Fruit fly (Drosophila melanogaster) whole organism, prepupa: ENCODE data around the gene CG6495.
A peak's percentile ranks its signal among the peaks of the same experiment; 100 is the strongest.

Experiments
- Blimp-1 ChIP-seq: fragments of 200-800 bp; sonication (Bioruptor generic); optimal IDR thresholded peaks from 3 replicates; lab custom pipeline; 2017; ENCODE audit warnings: missing biosample characterization, missing genetic modification characterization, mild to moderate bottlenecking, moderate library complexity, missing genetic modification reagents
- CG10631 ChIP-seq: fragments of 200-800 bp; sonication (Bioruptor generic); optimal IDR thresholded peaks from 2 replicates; lab custom pipeline; 2016; ENCODE audit warnings: missing biosample characterization, missing genetic modification characterization
- CG11294 ChIP-seq: fragments of 200-800 bp; sonication (Bioruptor generic); IDR thresholded peaks from 2 replicates; pipeline ENCODE4 v1.3.6; 2022; ENCODE audit warnings: missing biosample characterization, missing genetic modification characterization
- CG11902 ChIP-seq: fragments of 200-800 bp; sonication (Bioruptor generic); optimal IDR thresholded peaks from 3 replicates; lab custom pipeline; 2016; ENCODE audit warnings: missing biosample characterization, missing genetic modification characterization
- CG15336 ChIP-seq: fragments of 200-800 bp; sonication (Bioruptor generic); IDR thresholded peaks from 2 replicates; pipeline ENCODE4 v1.3.6; 2022; ENCODE audit warnings: missing biosample characterization, missing genetic modification characterization
- CG1621 ChIP-seq: fragments of 200-800 bp; sonication (Bioruptor generic); optimal IDR thresholded peaks from 3 replicates; lab custom pipeline; 2018; ENCODE audit warnings: missing biosample characterization, mild to moderate bottlenecking, missing genetic modification characterization
- CG16779 ChIP-seq: fragments of 200-800 bp; sonication (Bioruptor generic); optimal IDR thresholded peaks from 3 replicates; lab custom pipeline; 2017; ENCODE audit warnings: missing biosample characterization, mild to moderate bottlenecking, missing genetic modification characterization
- CG3032 ChIP-seq: fragments of 200-800 bp; optimal IDR thresholded peaks from 2 replicates; lab custom pipeline; 2019; ENCODE audit warnings: missing biosample characterization, mild to moderate bottlenecking, missing genetic modification characterization, moderate library complexity
- CG32006 ChIP-seq: fragments of 200-800 bp; sonication (Bioruptor generic); optimal IDR thresholded peaks from 3 replicates; lab custom pipeline; 2017; ENCODE audit warnings: missing biosample characterization, mild to moderate bottlenecking, missing genetic modification characterization
- CG34406 ChIP-seq: fragments of 200-800 bp; sonication (Bioruptor generic); optimal IDR thresholded peaks from 3 replicates; lab custom pipeline; 2016; ENCODE audit warnings: missing biosample characterization, missing genetic modification characterization
- CG3919 ChIP-seq: fragments of 200-800 bp; sonication (Bioruptor generic); optimal IDR thresholded peaks from 3 replicates; lab custom pipeline; 2016; ENCODE audit warnings: missing biosample characterization, missing genetic modification characterization
- CG4318 ChIP-seq: fragments of 200-800 bp; sonication (Bioruptor generic); optimal IDR thresholded peaks from 3 replicates; lab custom pipeline; 2017; ENCODE audit warnings: missing biosample characterization, mild to moderate bottlenecking, missing genetic modification characterization
- CG6792 ChIP-seq: fragments of 200-800 bp; sonication (Bioruptor generic); optimal IDR thresholded peaks from 3 replicates; lab custom pipeline; 2016; ENCODE audit warnings: missing biosample characterization, missing genetic modification characterization
- CG6808 ChIP-seq: fragments of 200-800 bp; sonication (Bioruptor generic); optimal IDR thresholded peaks from 3 replicates; lab custom pipeline; 2017; ENCODE audit warnings: missing biosample characterization, missing genetic modification characterization, mild to moderate bottlenecking, moderate library complexity, missing genetic modification reagents
- CG8119 ChIP-seq: fragments of 200-800 bp; sonication (Bioruptor generic); IDR thresholded peaks from 3 replicates; pipeline ENCODE4 v1.3.6; 2022; ENCODE audit warnings: missing biosample characterization, missing genetic modification characterization
- CG8319 ChIP-seq: fragments of 200-800 bp; sonication (Bioruptor generic); optimal IDR thresholded peaks from 3 replicates; lab custom pipeline; 2016; ENCODE audit warnings: missing biosample characterization, missing genetic modification characterization
- CG8632 ChIP-seq: fragments of 200-800 bp; sonication (Bioruptor generic); optimal IDR thresholded peaks from 3 replicates; lab custom pipeline; 2016; ENCODE audit warnings: missing biosample characterization, missing genetic modification characterization
- CG9139 ChIP-seq: fragments of 200-800 bp; sonication (Bioruptor generic); optimal IDR thresholded peaks from 3 replicates; lab custom pipeline; 2017; ENCODE audit warnings: missing biosample characterization, mild to moderate bottlenecking, missing genetic modification characterization
- Eip78C ChIP-seq: fragments of 200-800 bp; sonication (Bioruptor generic); peaks from one replicate; lab custom pipeline; 2016; ENCODE audit warnings: missing biosample characterization, missing genetic modification characterization
- Eip93F ChIP-seq: fragments of 200-800 bp; sonication (Bioruptor generic); optimal IDR thresholded peaks from 2 replicates; lab custom pipeline; 2016; ENCODE audit warnings: missing biosample characterization, mild to moderate bottlenecking, missing genetic modification characterization
- Ets21C ChIP-seq: fragments of 200-800 bp; sonication (Bioruptor generic); optimal IDR thresholded peaks from 3 replicates; lab custom pipeline; 2016; ENCODE audit warnings: missing biosample characterization, missing genetic modification characterization
- Gug ChIP-seq: fragments of 200-800 bp; sonication (Bioruptor generic); IDR thresholded peaks from 2 replicates; pipeline ENCODE4 v1.3.6; 2022; ENCODE audit warnings: missing biosample characterization, missing genetic modification characterization
- Met ChIP-seq: fragments of 200-800 bp; sonication (Bioruptor generic); optimal IDR thresholded peaks from 3 replicates; lab custom pipeline; 2016; ENCODE audit warnings: missing biosample characterization, missing genetic modification characterization
- OdsH ChIP-seq: fragments of 200-800 bp; sonication (Bioruptor generic); optimal IDR thresholded peaks from 3 replicates; lab custom pipeline; 2016; ENCODE audit warnings: missing biosample characterization, missing genetic modification characterization
- Smox ChIP-seq: fragments of 200-800 bp; sonication (Bioruptor generic); optimal IDR thresholded peaks from 3 replicates; lab custom pipeline; 2016; ENCODE audit warnings: missing biosample characterization, missing genetic modification characterization
- Sox102F ChIP-seq: fragments of 200-800 bp; sonication (Bioruptor generic); optimal IDR thresholded peaks from 2 replicates; lab custom pipeline; 2016; ENCODE audit warnings: missing biosample characterization, mild to moderate bottlenecking, missing genetic modification characterization
- Sox14 ChIP-seq: fragments of 200-800 bp; sonication (Bioruptor generic); optimal IDR thresholded peaks from 3 replicates; lab custom pipeline; 2016; ENCODE audit warnings: missing biosample characterization, missing genetic modification characterization
- Sox15 ChIP-seq: fragments of 200-800 bp; sonication (Bioruptor generic); optimal IDR thresholded peaks from 3 replicates; lab custom pipeline; 2016; ENCODE audit warnings: missing biosample characterization, missing genetic modification characterization
- acj6 ChIP-seq: fragments of 200-800 bp; sonication (Bioruptor generic); optimal IDR thresholded peaks from 3 replicates; lab custom pipeline; 2016; ENCODE audit warnings: missing biosample characterization, missing genetic modification characterization
- dsx ChIP-seq: fragments of 200-800 bp; optimal IDR thresholded peaks from 3 replicates; lab custom pipeline; 2019; ENCODE audit warnings: missing biosample characterization, mild to moderate bottlenecking, missing genetic modification characterization, moderate library complexity; ENCODE audit not compliant: poor library complexity, severe bottlenecking
- eg ChIP-seq: fragments of 200-800 bp; sonication (Bioruptor generic); IDR thresholded peaks from 3 replicates; pipeline ENCODE4 v1.3.6; 2022; ENCODE audit warnings: missing biosample characterization, missing genetic modification characterization
- esn ChIP-seq: fragments of 200-800 bp; sonication (Bioruptor generic); optimal IDR thresholded peaks from 2 replicates; lab custom pipeline; 2016; ENCODE audit warnings: missing biosample characterization, mild to moderate bottlenecking, missing genetic modification characterization, moderate library complexity
- fd59A ChIP-seq: fragments of 200-800 bp; sonication (Bioruptor generic); optimal IDR thresholded peaks from 2 replicates; lab custom pipeline; 2017; ENCODE audit warnings: missing biosample characterization, mild to moderate bottlenecking, missing genetic modification characterization, missing genetic modification reagents
- fd85E ChIP-seq: fragments of 200-800 bp; sonication (Bioruptor generic); optimal IDR thresholded peaks from 3 replicates; lab custom pipeline; 2016; ENCODE audit warnings: missing biosample characterization, missing genetic modification characterization
- fkh ChIP-seq: fragments of 200-800 bp; sonication (Bioruptor generic); optimal IDR thresholded peaks from 3 replicates; lab custom pipeline; 2017; ENCODE audit warnings: missing biosample characterization, mild to moderate bottlenecking, missing genetic modification characterization, moderate library complexity
- pdm3 ChIP-seq: fragments of 200-800 bp; sonication (Bioruptor generic); optimal IDR thresholded peaks from 3 replicates; lab custom pipeline; 2016; ENCODE audit warnings: missing biosample characterization, missing genetic modification characterization
- salr ChIP-seq, 2 experiments: fragments of 200-800 bp; sonication (Bioruptor generic); optimal IDR thresholded peaks; 3 replicates each; lab custom pipeline; 2016 to 2018; ENCODE audit warnings: missing biosample characterization in 2 of 2, missing genetic modification characterization in 2 of 2, mild to moderate bottlenecking in 1 of 2
- spab ChIP-seq: fragments of 200-800 bp; sonication (Bioruptor generic); optimal IDR thresholded peaks from 2 replicates; lab custom pipeline; 2017; ENCODE audit warnings: missing biosample characterization, mild to moderate bottlenecking, missing genetic modification characterization, missing genetic modification reagents
- svp ChIP-seq: fragments of 200-800 bp; sonication (Bioruptor generic); peaks from one replicate; lab custom pipeline; 2016; ENCODE audit warnings: missing biosample characterization, missing genetic modification characterization
- topi ChIP-seq: fragments of 200-800 bp; sonication (Bioruptor generic); optimal IDR thresholded peaks from 3 replicates; lab custom pipeline; 2016; ENCODE audit warnings: missing biosample characterization, missing genetic modification characterization
- vri ChIP-seq: fragments of 200-800 bp; sonication (Bioruptor generic); optimal IDR thresholded peaks from 3 replicates; lab custom pipeline; 2016; ENCODE audit warnings: missing biosample characterization, mild to moderate bottlenecking, missing genetic modification characterization

The CG6495 gene

dm6 chr2L:10791343-10791742, 30.4 kb downstream of the CG6495 start (continued):
- TF ChIP-seq esn: peak; percentile 79
- peak; percentile 43 for TF ChIP-seq vri
- peak; percentile 56 for TF ChIP-seq CG34406 (GFP tag; lab: Kevin White, UChicago)
- peak; percentile 33 for TF ChIP-seq Eip93F (GFP tag; lab: Kevin White, UChicago)
- peak; percentile 38 for TF ChIP-seq CG11902
- TF ChIP-seq CG4318 (GFP tag; lab: Kevin White, UChicago): no peak
- peak; percentile 41 for TF ChIP-seq CG16779 (tag; lab: Kevin White, UChicago)
- peak; percentile 46 for TF ChIP-seq OdsH (GFP tag; lab: Kevin White, UChicago)
- peak; percentile 68 for TF ChIP-seq Sox102F
- TF ChIP-seq Gug: peak; percentile 42; the same call in 1 of the 2 replicates
- 0 out of 2 replicates have a peak, but pooled peaks have one; percentile 22 for TF ChIP-seq CG11294 (GFP tag; lab: Robert Waterston, UW)
- peak; percentile 51 for TF ChIP-seq Ets21C (GFP tag; lab: Kevin White, UChicago)
- peak; percentile 36 for TF ChIP-seq CG32006
- peak; percentile 46 for TF ChIP-seq CG3032 (tag; lab: Kevin White, UChicago)
- peak in 1 of 2 experiments; percentile 13 for TF ChIP-seq salr (GFP tag; optimal IDR thresholded peaks at IDR 0.05; lab: Kevin White, UChicago)
- TF ChIP-seq fd85E (GFP tag; lab: Kevin White, UChicago): no peak
- TF ChIP-seq fkh (GFP tag; lab: Kevin White, UChicago): no peak
- peak; percentile 91 for TF ChIP-seq svp (GFP tag; lab: Kevin White, UChicago)
- peak; percentile 57 for TF ChIP-seq CG6808
- no peak for TF ChIP-seq CG8632
- TF ChIP-seq eg (GFP tag; lab: Robert Waterston, UW): no peak
- no peak for TF ChIP-seq CG9139 (GFP tag; lab: Kevin White, UChicago)
- TF ChIP-seq, all 60 proteins: peak for 48

DNA sequence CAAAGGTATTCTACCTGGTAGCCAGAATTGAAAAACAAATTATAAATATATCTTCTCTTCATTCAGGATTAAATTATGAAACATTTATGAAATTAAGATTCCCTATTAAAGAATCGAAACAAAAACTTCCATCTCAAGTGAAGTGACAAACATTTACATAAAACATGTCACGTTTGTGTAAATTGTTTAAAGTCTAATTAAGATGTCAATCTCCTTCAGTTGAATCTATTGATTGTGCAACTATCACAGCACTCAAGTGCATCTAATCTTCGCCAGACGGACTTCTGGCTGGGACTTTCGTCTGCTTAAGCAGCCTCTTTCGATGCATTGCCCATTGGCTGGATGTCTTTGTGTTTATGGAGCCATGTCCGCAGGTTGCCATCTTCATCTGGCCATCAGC, 31.2 kb downstream of the CG6495 start:
- peak; percentile 44 for TF ChIP-seq svp (GFP tag; lab: Kevin White, UChicago)
- TF ChIP-seq CG3919 (GFP tag; lab: Kevin White, UChicago): peak; percentile 3
- TF ChIP-seq Sox102F: no peak
- no peak for TF ChIP-seq fd59A
- no peak for TF ChIP-seq Eip93F (GFP tag; lab: Kevin White, UChicago)
- TF ChIP-seq CG8119 (GFP tag; lab: Robert Waterston, UW): no peak
- no peak for TF ChIP-seq Ets21C (GFP tag; lab: Kevin White, UChicago)
- TF ChIP-seq acj6 (GFP tag; lab: Kevin White, UChicago): no peak
- no peak for TF ChIP-seq spab (GFP tag; lab: Kevin White, UChicago)
- no peak for TF ChIP-seq OdsH (GFP tag; lab: Kevin White, UChicago)
- no peak for TF ChIP-seq CG1621
- TF ChIP-seq CG4318 (GFP tag; lab: Kevin White, UChicago): no peak
- TF ChIP-seq CG10631 (GFP tag; lab: Kevin White, UChicago): peak; percentile 28
- TF ChIP-seq CG6792 (GFP tag; lab: Kevin White, UChicago): no peak
- TF ChIP-seq CG15336 (GFP tag; lab: Robert Waterston, UW): no peak
- TF ChIP-seq dsx (GFP tag; lab: Kevin White, UChicago): no peak
- TF ChIP-seq esn: peak; percentile 6
- no peak for TF ChIP-seq pdm3
- no peak for TF ChIP-seq Sox15 (GFP tag; lab: Kevin White, UChicago)
- no peak for TF ChIP-seq CG8319
- peak; percentile 33 for TF ChIP-seq Met
- no peak for TF ChIP-seq topi (GFP tag; lab: Kevin White, UChicago)
- peak; percentile 68 for TF ChIP-seq Eip78C (GFP tag; lab: Kevin White, UChicago)
- peak; percentile 12 for TF ChIP-seq CG3032 (tag; lab: Kevin White, UChicago)
- peak; percentile 7 for TF ChIP-seq Smox (GFP tag; lab: Kevin White, UChicago)
- no peak for TF ChIP-seq Blimp-1 (GFP tag; lab: Kevin White, UChicago)
- no peak for TF ChIP-seq CG6808
- TF ChIP-seq fd85E (GFP tag; lab: Kevin White, UChicago): no peak
- TF ChIP-seq Sox14 (GFP tag; lab: Kevin White, UChicago): peak; percentile 18
- TF ChIP-seq, all 60 proteins: peak for 9
